Worm (Caenorhabditis elegans) whole organism, L1 larva: ENCODE data around the gene kle-2.

Experiments used
- C16A3.4 ChIP-seq: fragments of 150-350 bp; optimal IDR thresholded peaks from 2 replicates; lab custom pipeline; 2014; ENCODE audit warnings: missing biosample characterization, missing genetic modification characterization
- C34B4.2 ChIP-seq: sonication (generic microtip); optimal IDR thresholded peaks from 2 replicates; lab custom pipeline; 2017; ENCODE audit warnings: mild to moderate bottlenecking, missing genetic modification characterization, missing compliant biosample characterization
- Y116A8C.19 ChIP-seq: sonication (generic microtip); optimal IDR thresholded peaks from 2 replicates; lab custom pipeline; 2016; ENCODE audit warnings: missing compliant biosample characterization, missing genetic modification characterization, borderline replicate concordance
- blmp-1 ChIP-seq: fragments of 150-350 bp; optimal IDR thresholded peaks from 2 replicates; lab custom pipeline; 2014; ENCODE audit warnings: missing biosample characterization, missing genetic modification characterization
- ceh-63 ChIP-seq: fragments of 200-800 bp; sonication (Bioruptor generic); optimal IDR thresholded peaks from 2 replicates; lab custom pipeline; 2018; ENCODE audit warnings: mild to moderate bottlenecking, missing genetic modification characterization, missing compliant biosample characterization
- ceh-8 ChIP-seq: fragments of 200-800 bp; sonication (Bioruptor generic); optimal IDR thresholded peaks from 2 replicates; lab custom pipeline; 2018; ENCODE audit warnings: mild to moderate bottlenecking, missing genetic modification characterization, moderate library complexity, missing compliant biosample characterization
- ceh-82 ChIP-seq, 3 experiments: fragments of 150-350 bp in 1 of 3; sonication (generic microtip) in 2 of 3; optimal IDR thresholded peaks; 2 replicates each; lab custom pipeline; 2014 to 2017; ENCODE audit warnings: missing biosample characterization in 3 of 3, missing genetic modification characterization in 3 of 3
- ceh-90 ChIP-seq: sonication (generic microtip); optimal IDR thresholded peaks from 2 replicates; lab custom pipeline; 2016; ENCODE audit warnings: missing genetic modification characterization, missing compliant biosample characterization
- dpl-1 ChIP-seq, 3 experiments: fragments of 150-350 bp in 2 of 3; sonication (generic microtip) in 1 of 3; optimal IDR thresholded peaks; 2 replicates each; lab custom pipeline; 2014 to 2017; ENCODE audit warnings: missing biosample characterization in 3 of 3, missing genetic modification characterization in 3 of 3, missing genetic modification reagents in 3 of 3
- dsc-1 ChIP-seq: sonication (generic microtip); optimal IDR thresholded peaks from 2 replicates; lab custom pipeline; 2016; ENCODE audit warnings: mild to moderate bottlenecking, missing genetic modification characterization, missing compliant biosample characterization
- efl-1 ChIP-seq, 4 experiments: fragments of 150-350 bp; optimal IDR thresholded peaks in 3 of 4; peaks in 1 of 4; 1 replicate in 1 of 4; 2 replicates in 3 of 4; lab custom pipeline; 2014; ENCODE audit warnings: missing biosample characterization in 2 of 4, missing genetic modification characterization in 2 of 4, missing genetic modification reagents in 2 of 4
- egl-27 ChIP-seq, 2 experiments: fragments of 150-350 bp in 1 of 2; sonication (generic microtip); optimal IDR thresholded peaks; 3 replicates each; lab custom pipeline; 2017 to 2018; ENCODE audit warnings: missing biosample characterization in 2 of 2, missing genetic modification characterization in 2 of 2, missing genetic modification reagents in 2 of 2
- elt-3 ChIP-seq, 6 experiments: fragments of 150-350 bp in 1 of 6; sonication (generic microtip); optimal IDR thresholded peaks; 2 replicates each; lab custom pipeline; 2017 to 2018; ENCODE audit warnings: missing biosample characterization in 6 of 6, missing genetic modification characterization in 6 of 6, inconsistent platforms in 1 of 6
- ets-5 ChIP-seq: fragments of 200-800 bp; sonication (Bioruptor generic); IDR thresholded peaks from 2 replicates; pipeline ENCODE4 v1.3.6; 2022; ENCODE audit warnings: missing genetic modification characterization, missing compliant biosample characterization
- fkh-10 ChIP-seq: sonication (generic microtip); optimal IDR thresholded peaks from 2 replicates; lab custom pipeline; 2017; ENCODE audit warnings: missing biosample characterization, missing genetic modification reagents, missing genetic modification characterization
- fkh-4 ChIP-seq: sonication (generic microtip); optimal IDR thresholded peaks from 2 replicates; lab custom pipeline; 2016; ENCODE audit warnings: missing compliant biosample characterization, missing genetic modification characterization, borderline replicate concordance
- fos-1 ChIP-seq: fragments of 150-350 bp; optimal IDR thresholded peaks from 2 replicates; lab custom pipeline; 2014; ENCODE audit warnings: missing biosample characterization, missing genetic modification characterization
- grh-1 ChIP-seq: fragments of 200-800 bp; sonication (Bioruptor generic); IDR thresholded peaks from 2 replicates; pipeline ENCODE4 v1.3.6; 2022; ENCODE audit warnings: missing genetic modification reagents, missing genetic modification characterization, missing compliant biosample characterization
- hpl-2 ChIP-seq: fragments of 150-350 bp; optimal IDR thresholded peaks from 2 replicates; lab custom pipeline; 2014; ENCODE audit warnings: missing biosample characterization, missing genetic modification reagents, missing genetic modification characterization
- isw-1 ChIP-seq: fragments of 200-800 bp; sonication (Bioruptor generic); IDR thresholded peaks from 2 replicates; pipeline ENCODE4 v1.3.6; 2022; ENCODE audit warnings: missing genetic modification characterization, missing compliant biosample characterization
- lin-14 ChIP-seq: fragments of 200-800 bp; sonication (Bioruptor generic); optimal IDR thresholded peaks from 2 replicates; lab custom pipeline; 2018; ENCODE audit warnings: mild to moderate bottlenecking, missing genetic modification characterization, moderate library complexity, missing compliant biosample characterization
- lin-35 ChIP-seq, 2 experiments: fragments of 150-350 bp; optimal IDR thresholded peaks; 2 replicates each; lab custom pipeline; 2014; ENCODE audit warnings: missing biosample characterization in 2 of 2, missing genetic modification characterization in 2 of 2, missing genetic modification reagents in 2 of 2
- lin-39 ChIP-seq: fragments of 150-350 bp; optimal IDR thresholded peaks from 2 replicates; lab custom pipeline; 2014; ENCODE audit warnings: missing biosample characterization, missing genetic modification reagents, missing genetic modification characterization
- lir-3 ChIP-seq: sonication (generic microtip); optimal IDR thresholded peaks from 2 replicates; lab custom pipeline; 2016; ENCODE audit warnings: mild to moderate bottlenecking, missing genetic modification characterization, moderate library complexity, missing compliant biosample characterization; ENCODE audit not compliant: poor library complexity
- lsy-2 ChIP-seq, 2 experiments: fragments of 150-350 bp; optimal IDR thresholded peaks; 2 replicates each; lab custom pipeline; 2014; ENCODE audit warnings: missing biosample characterization in 2 of 2, missing genetic modification characterization in 2 of 2
- mef-2 ChIP-seq: fragments of 150-350 bp; optimal IDR thresholded peaks from 2 replicates; lab custom pipeline; 2014; ENCODE audit warnings: missing biosample characterization, missing genetic modification characterization
- mep-1 ChIP-seq: fragments of 150-350 bp; optimal IDR thresholded peaks from 2 replicates; lab custom pipeline; 2014; ENCODE audit warnings: missing biosample characterization, missing genetic modification characterization
- nhr-12 ChIP-seq: sonication (generic microtip); optimal IDR thresholded peaks from 2 replicates; lab custom pipeline; 2017; ENCODE audit warnings: missing biosample characterization, missing genetic modification characterization
- nhr-19 ChIP-seq: fragments of 200-800 bp; sonication (Bioruptor generic); conservative IDR thresholded peaks from 2 replicates; pipeline ENCODE4 v1.3.6; 2022; ENCODE audit warnings: missing genetic modification characterization, missing compliant biosample characterization
- nhr-20 ChIP-seq: sonication (generic microtip); optimal IDR thresholded peaks from 2 replicates; lab custom pipeline; 2016; ENCODE audit warnings: mild to moderate bottlenecking, missing genetic modification characterization, missing compliant biosample characterization
- nhr-237 ChIP-seq: fragments of 150-350 bp; optimal IDR thresholded peaks from 2 replicates; lab custom pipeline; 2014; ENCODE audit warnings: missing biosample characterization, missing genetic modification characterization
- nhr-47 ChIP-seq: sonication (generic microtip); optimal IDR thresholded peaks from 2 replicates; lab custom pipeline; 2016; ENCODE audit warnings: mild to moderate bottlenecking, missing genetic modification characterization, moderate library complexity, missing compliant biosample characterization
- nhr-71 ChIP-seq: sonication (generic microtip); optimal IDR thresholded peaks from 2 replicates; lab custom pipeline; 2016; ENCODE audit warnings: mild to moderate bottlenecking, missing genetic modification characterization, moderate library complexity, missing compliant biosample characterization
- nhr-77 ChIP-seq: fragments of 150-350 bp; optimal IDR thresholded peaks from 2 replicates; lab custom pipeline; 2014; ENCODE audit warnings: missing biosample characterization, missing genetic modification characterization
- nhr-85 ChIP-seq: sonication (generic microtip); peaks from one replicate; lab custom pipeline; 2016; ENCODE audit warnings: missing genetic modification characterization, inconsistent platforms, missing compliant biosample characterization
- nhr-90 ChIP-seq: sonication (generic microtip); optimal IDR thresholded peaks from 2 replicates; lab custom pipeline; 2016; ENCODE audit warnings: mild to moderate bottlenecking, missing genetic modification characterization, missing compliant biosample characterization; ENCODE audit not compliant: poor library complexity
- pqm-1 ChIP-seq: sonication (generic microtip); optimal IDR thresholded peaks from 3 replicates; lab custom pipeline; 2017; ENCODE audit warnings: missing biosample characterization, missing genetic modification characterization
- snpc-4 ChIP-seq: fragments of 150-350 bp; optimal IDR thresholded peaks from 2 replicates; lab custom pipeline; 2014; ENCODE audit warnings: missing biosample characterization, missing genetic modification characterization
- snu-23 ChIP-seq: sonication (generic microtip); optimal IDR thresholded peaks from 2 replicates; lab custom pipeline; 2016; ENCODE audit warnings: missing genetic modification characterization, missing compliant biosample characterization
- sptf-1 ChIP-seq: fragments of 150-350 bp; optimal IDR thresholded peaks from 2 replicates; lab custom pipeline; 2014; ENCODE audit warnings: missing biosample characterization, missing genetic modification characterization
- tbx-2 ChIP-seq: sonication (generic microtip); optimal IDR thresholded peaks from 2 replicates; lab custom pipeline; 2016; ENCODE audit warnings: missing genetic modification characterization, missing compliant biosample characterization
- tlp-1 ChIP-seq: fragments of 150-350 bp; optimal IDR thresholded peaks from 2 replicates; lab custom pipeline; 2014; ENCODE audit warnings: missing biosample characterization, missing genetic modification characterization
- unc-30 ChIP-seq: sonication (generic microtip); optimal IDR thresholded peaks from 2 replicates; lab custom pipeline; 2017; ENCODE audit warnings: missing biosample characterization, missing genetic modification characterization
- unc-98 ChIP-seq: fragments of 200-800 bp; sonication (Bioruptor generic); IDR thresholded peaks from 2 replicates; pipeline ENCODE4 v1.3.6; 2022; ENCODE audit warnings: missing genetic modification characterization, missing compliant biosample characterization
- zag-1 ChIP-seq: fragments of 150-350 bp; optimal IDR thresholded peaks from 2 replicates; lab custom pipeline; 2014; ENCODE audit warnings: missing biosample characterization, missing genetic modification characterization
- ztf-4 ChIP-seq: fragments of 150-350 bp; optimal IDR thresholded peaks from 2 replicates; lab custom pipeline; 2014; ENCODE audit warnings: missing biosample characterization, missing genetic modification characterization

Gene kle-2

DNA sequence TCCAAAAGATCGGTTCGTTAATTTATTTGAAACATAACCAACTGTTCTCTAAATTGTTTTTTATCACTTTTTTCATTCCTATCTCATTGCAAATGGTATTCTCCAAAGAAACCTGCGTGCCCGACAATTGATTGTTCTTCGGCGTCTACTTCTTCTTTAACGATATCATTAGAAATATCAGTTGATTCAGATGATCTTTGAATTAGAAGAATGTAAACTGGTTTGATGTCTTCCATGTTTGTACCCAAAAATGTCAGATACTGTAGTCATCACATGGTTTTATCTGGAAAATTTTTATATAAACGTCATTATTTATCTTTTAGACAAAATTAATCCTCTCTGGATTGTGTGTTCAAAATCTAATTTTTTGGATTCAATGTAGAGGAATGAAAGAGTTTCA is 43.8 kb upstream of the kle-2 start:
- TF ChIP-seq efl-1 (optimal IDR thresholded peaks at IDR 0.05; lab: Kevin White, UChicago) (no peak), efl-1 (GFP tag; optimal IDR thresholded peaks at IDR 0.05 in 1 of 2; lab: Kevin White, UChicago) (peak in 1 of 2 experiments; percentile 87), C16A3.4 (tag; lab: Kevin White, UChicago) (peak; percentile 22), ceh-90 (tag; lab: Kevin White, UChicago) (no peak), zag-1 (no peak), C34B4.2 (tag; lab: Kevin White, UChicago) (no peak), ets-5 (no peak), sptf-1 (tag; lab: Kevin White, UChicago) (no peak), lir-3 (tag; lab: Kevin White, UChicago) (no peak), grh-1 (GFP tag; lab: Robert Waterston, UW) (peak; percentile 83), nhr-237 (tag; lab: Kevin White, UChicago) (peak; percentile 1), fkh-4 (tag; lab: Kevin White, UChicago) (no peak), nhr-47 (tag; lab: Kevin White, UChicago) (peak; percentile 36), dsc-1 (tag; lab: Kevin White, UChicago) (no peak), unc-98 (GFP tag; lab: Robert Waterston, UW) (no peak), nhr-12 (tag; lab: Kevin White, UChicago) (no peak), ceh-8 (GFP tag; lab: Kevin White, UChicago) (no peak), egl-27 (tag; optimal IDR thresholded peaks at IDR 0.05; lab: Kevin White, UChicago) (no peak), snpc-4 (tag; lab: Kevin White, UChicago) (no peak), elt-3 (tag; optimal IDR thresholded peaks at IDR 0.05; lab: Kevin White, UChicago) (peak in 5 of 6 experiments; percentile 27 to 85 (median 48)), nhr-71 (peak; percentile 75), mef-2 (tag; lab: Kevin White, UChicago) (no peak), lin-39 (tag; lab: Kevin White, UChicago) (no peak), mep-1 (tag; lab: Kevin White, UChicago) (no peak), pqm-1 (tag; lab: Kevin White, UChicago) (no peak), fkh-10 (GFP tag; lab: Kevin White, UChicago) (no peak), ceh-63 (no peak), dpl-1 (GFP tag; optimal IDR thresholded peaks at IDR 0.05; lab: Kevin White, UChicago) (peak in 1 of 3 experiments; percentile 9), nhr-77 (tag; lab: Kevin White, UChicago) (no peak), nhr-85 (peak; percentile 95), tlp-1 (tag; lab: Kevin White, UChicago) (no peak), isw-1 (GFP tag; lab: Robert Waterston, UW) (no peak), nhr-19 (GFP tag; lab: Robert Waterston, UW) (peak; percentile 80), lin-35 (GFP tag; optimal IDR thresholded peaks at IDR 0.05; lab: Kevin White, UChicago) (peak in 1 of 2 experiments; percentile 49), lin-14 (GFP tag; lab: Kevin White, UChicago) (peak; percentile 57), lsy-2 (tag; optimal IDR thresholded peaks at IDR 0.05; lab: Kevin White, UChicago) (peak; percentile 25 to 88), snu-23 (GFP tag; lab: Kevin White, UChicago) (peak; percentile 58), unc-30 (tag; lab: Kevin White, UChicago) (no peak), tbx-2 (peak; percentile 62), nhr-20 (tag; lab: Kevin White, UChicago) (peak; percentile 81), ztf-4 (no peak), Y116A8C.19 (no peak), blmp-1 (tag; lab: Kevin White, UChicago) (peak; percentile 55), nhr-90 (peak; percentile 71), hpl-2 (GFP tag; lab: Kevin White, UChicago) (no peak), ceh-82 (tag; optimal IDR thresholded peaks at IDR 0.05; lab: Kevin White, UChicago) (no peak), fos-1 (tag; lab: Kevin White, UChicago) (no peak)
